Fruit fly (Drosophila melanogaster): ENCODE measurements around the gene Coprox.

- TF ChIP-seq psq (optimal IDR thresholded peaks at IDR 0.05) (no peak), CG8478 (optimal IDR thresholded peaks at IDR 0.05) (no peak), EcR (GFP tag; optimal IDR thresholded peaks at IDR 0.05) (no peak), usp (GFP tag; optimal IDR thresholded peaks at IDR 0.05) (no peak), pan (optimal IDR thresholded peaks at IDR 0.05) (no peak)
Observed at dm6 chr2L:6916345-6916744, 47.9 kb upstream of the Coprox start, which contains the start of gene CG32829.

Data from whole organism.